Worm (Caenorhabditis elegans) whole organism, L3 larva: ENCODE results near the gene Y62E10A.3.
A peak's percentile ranks its signal among the peaks of the same experiment; 100 is the strongest.

Experiments used
- R02D3.7 ChIP-seq: fragments of 150-350 bp; optimal IDR thresholded peaks from 2 replicates; lab custom pipeline; 2014; ENCODE audit warnings: missing biosample characterization, missing genetic modification characterization
- ZK546.5 ChIP-seq: sonication (generic microtip); optimal IDR thresholded peaks from 2 replicates; lab custom pipeline; 2017; ENCODE audit warnings: missing biosample characterization, missing genetic modification characterization
- aly-2 ChIP-seq: fragments of 150-350 bp; optimal IDR thresholded peaks from 2 replicates; lab custom pipeline; 2014; ENCODE audit warnings: missing biosample characterization, missing genetic modification characterization
- ama-1 ChIP-seq: fragments of 150-350 bp; optimal IDR thresholded peaks from 2 replicates; lab custom pipeline; 2018
- ceh-16 ChIP-seq: sonication (generic microtip); optimal IDR thresholded peaks from 2 replicates; lab custom pipeline; 2017; ENCODE audit warnings: missing biosample characterization, missing genetic modification characterization
- ceh-28 ChIP-seq: fragments of 150-350 bp; optimal IDR thresholded peaks from 2 replicates; lab custom pipeline; 2014; ENCODE audit warnings: missing biosample characterization, missing genetic modification reagents, missing genetic modification characterization
- ceh-9 ChIP-seq: sonication (generic microtip); optimal IDR thresholded peaks from 2 replicates; lab custom pipeline; 2018; ENCODE audit warnings: missing biosample characterization, missing genetic modification characterization
- daf-12 ChIP-seq: fragments of 150-350 bp; optimal IDR thresholded peaks from 2 replicates; lab custom pipeline; 2014; ENCODE audit warnings: missing biosample characterization, missing genetic modification reagents, missing genetic modification characterization
- egl-27 ChIP-seq: sonication (generic microtip); optimal IDR thresholded peaks from 4 replicates; lab custom pipeline; 2017; ENCODE audit warnings: missing biosample characterization, missing genetic modification reagents, missing genetic modification characterization
- egl-5 ChIP-seq: fragments of 150-350 bp; optimal IDR thresholded peaks from 2 replicates; lab custom pipeline; 2017; ENCODE audit warnings: missing biosample characterization, missing genetic modification reagents, missing genetic modification characterization, inconsistent platforms
- elt-1 ChIP-seq: fragments of 150-350 bp; optimal IDR thresholded peaks from 2 replicates; lab custom pipeline; 2014; ENCODE audit warnings: missing biosample characterization, missing genetic modification characterization
- elt-2 ChIP-seq: sonication (generic microtip); optimal IDR thresholded peaks from 2 replicates; lab custom pipeline; 2016; ENCODE audit warnings: missing genetic modification reagents, mild to moderate bottlenecking, missing genetic modification characterization, missing compliant biosample characterization
- elt-3 ChIP-seq, 3 experiments: fragments of 150-350 bp in 1 of 3; sonication (generic microtip) in 2 of 3; optimal IDR thresholded peaks; 2 replicates in 2 of 3; 4 replicates in 1 of 3; lab custom pipeline; 2014 to 2017; ENCODE audit warnings: missing biosample characterization in 3 of 3, missing genetic modification characterization in 3 of 3
- eor-1 ChIP-seq, 2 experiments: fragments of 150-350 bp; optimal IDR thresholded peaks; 2 replicates each; lab custom pipeline; 2014 to 2018; ENCODE audit warnings: missing biosample characterization in 2 of 2, missing genetic modification characterization in 2 of 2
- fkh-10 ChIP-seq: sonication (generic microtip); optimal IDR thresholded peaks from 2 replicates; lab custom pipeline; 2017; ENCODE audit warnings: missing biosample characterization, missing genetic modification reagents, missing genetic modification characterization
- fos-1 ChIP-seq: fragments of 150-350 bp; optimal IDR thresholded peaks from 2 replicates; lab custom pipeline; 2014; ENCODE audit warnings: missing biosample characterization, missing genetic modification characterization
- hmg-11 ChIP-seq: sonication (generic microtip); optimal IDR thresholded peaks from 2 replicates; lab custom pipeline; 2016; ENCODE audit warnings: missing genetic modification characterization, missing compliant biosample characterization
- jun-1 ChIP-seq: fragments of 150-350 bp; optimal IDR thresholded peaks from 2 replicates; lab custom pipeline; 2014; ENCODE audit warnings: missing biosample characterization, missing genetic modification reagents, missing genetic modification characterization
- lin-15B ChIP-seq: fragments of 150-350 bp; optimal IDR thresholded peaks from 2 replicates; lab custom pipeline; 2014; ENCODE audit warnings: missing biosample characterization, missing genetic modification characterization
- lin-39 ChIP-seq: fragments of 150-350 bp; optimal IDR thresholded peaks from 2 replicates; lab custom pipeline; 2018; ENCODE audit warnings: missing biosample characterization, missing genetic modification reagents, missing genetic modification characterization
- lsy-12 ChIP-seq: sonication (generic microtip); optimal IDR thresholded peaks from 2 replicates; lab custom pipeline; 2016; ENCODE audit warnings: mild to moderate bottlenecking, missing genetic modification characterization, missing compliant biosample characterization
- mdl-1 ChIP-seq: fragments of 150-350 bp; optimal IDR thresholded peaks from 2 replicates; lab custom pipeline; 2014; ENCODE audit warnings: missing biosample characterization, missing genetic modification characterization
- mml-1 ChIP-seq: fragments of 150-350 bp; sonication (generic microtip); optimal IDR thresholded peaks from 3 replicates; lab custom pipeline; 2014; ENCODE audit warnings: missing biosample characterization, missing genetic modification characterization
- nfya-1 ChIP-seq: sonication (generic microtip); optimal IDR thresholded peaks from 2 replicates; lab custom pipeline; 2017; ENCODE audit warnings: missing genetic modification characterization, mild to moderate bottlenecking, missing compliant biosample characterization, antibody characterized with exemption, moderate library complexity; ENCODE audit not compliant: insufficient read depth
- nhr-11 ChIP-seq: fragments of 150-350 bp; optimal IDR thresholded peaks from 2 replicates; lab custom pipeline; 2014; ENCODE audit warnings: missing biosample characterization, missing genetic modification characterization
- nhr-12 ChIP-seq: fragments of 150-350 bp; optimal IDR thresholded peaks from 2 replicates; lab custom pipeline; 2014; ENCODE audit warnings: missing biosample characterization, missing genetic modification characterization
- nhr-23 ChIP-seq: fragments of 150-350 bp; optimal IDR thresholded peaks from 2 replicates; lab custom pipeline; 2014; ENCODE audit warnings: missing biosample characterization, missing genetic modification reagents, missing genetic modification characterization
- nhr-25 ChIP-seq: sonication (generic microtip); optimal IDR thresholded peaks from 2 replicates; lab custom pipeline; 2017; ENCODE audit warnings: missing biosample characterization, missing genetic modification characterization
- nhr-28 ChIP-seq: fragments of 150-350 bp; optimal IDR thresholded peaks from 2 replicates; lab custom pipeline; 2014; ENCODE audit warnings: missing biosample characterization, missing genetic modification characterization
- nhr-43 ChIP-seq: sonication (generic microtip); optimal IDR thresholded peaks from 2 replicates; lab custom pipeline; 2016; ENCODE audit warnings: mild to moderate bottlenecking, missing genetic modification characterization, missing compliant biosample characterization; ENCODE audit not compliant: poor library complexity, severe bottlenecking
- nhr-67 ChIP-seq: fragments of 150-350 bp; optimal IDR thresholded peaks from 2 replicates; lab custom pipeline; 2014; ENCODE audit warnings: missing biosample characterization, missing genetic modification characterization
- nhr-76 ChIP-seq: fragments of 150-350 bp; sonication (generic microtip); optimal IDR thresholded peaks from 5 replicates; lab custom pipeline; 2014; ENCODE audit warnings: missing biosample characterization, missing genetic modification characterization
- pha-4 ChIP-seq: fragments of 150-350 bp; optimal IDR thresholded peaks from 2 replicates; lab custom pipeline; 2014; ENCODE audit warnings: missing biosample characterization, missing genetic modification reagents, missing genetic modification characterization
- pqm-1 ChIP-seq: fragments of 150-350 bp; optimal IDR thresholded peaks from 2 replicates; lab custom pipeline; 2017; ENCODE audit warnings: missing biosample characterization, missing genetic modification characterization, inconsistent platforms
- sea-2 ChIP-seq: fragments of 150-350 bp; sonication (generic microtip); optimal IDR thresholded peaks from 4 replicates; lab custom pipeline; 2014; ENCODE audit warnings: missing biosample characterization, missing genetic modification reagents, missing genetic modification characterization
- skn-1 ChIP-seq: fragments of 150-350 bp; optimal IDR thresholded peaks from 2 replicates; lab custom pipeline; 2014; ENCODE audit warnings: missing biosample characterization, missing genetic modification characterization
- snpc-4 ChIP-seq: fragments of 150-350 bp; optimal IDR thresholded peaks from 2 replicates; lab custom pipeline; 2014; ENCODE audit warnings: missing biosample characterization, missing genetic modification characterization
- tbx-2 ChIP-seq: sonication (generic microtip); optimal IDR thresholded peaks from 2 replicates; lab custom pipeline; 2016; ENCODE audit warnings: mild to moderate bottlenecking, missing genetic modification characterization, missing compliant biosample characterization
- unc-39 ChIP-seq: sonication (generic microtip); optimal IDR thresholded peaks from 4 replicates; lab custom pipeline; 2017; ENCODE audit warnings: missing biosample characterization, missing genetic modification characterization
- unc-62 ChIP-seq: fragments of 150-350 bp; sonication (generic microtip); optimal IDR thresholded peaks from 4 replicates; lab custom pipeline; 2014; ENCODE audit warnings: missing biosample characterization, missing genetic modification reagents, missing genetic modification characterization
- ztf-4 ChIP-seq: fragments of 150-350 bp; optimal IDR thresholded peaks from 2 replicates; lab custom pipeline; 2014; ENCODE audit warnings: missing biosample characterization, missing genetic modification characterization

Gene Y62E10A.3

ce11 chrIV:13395255-13395654, 35.2 kb upstream of the Y62E10A.3 start:
- peak; percentile 65 for TF ChIP-seq pqm-1 (tag; lab: Kevin White, UChicago)
- peak; percentile 81 for TF ChIP-seq unc-62 (GFP tag; lab: Kevin White, UChicago)
- peak; percentile 65 for TF ChIP-seq ceh-28 (tag; lab: Kevin White, UChicago)
- no peak for TF ChIP-seq eor-1 (tag; optimal IDR thresholded peaks at IDR 0.05; lab: Kevin White, UChicago)
- TF ChIP-seq nhr-43 (tag; lab: Kevin White, UChicago) = peak; percentile 93
- peak; percentile 66 for TF ChIP-seq egl-27 (tag; lab: Kevin White, UChicago)
- TF ChIP-seq pha-4 = peak; percentile 81
- TF ChIP-seq R02D3.7 (tag; lab: Kevin White, UChicago) = peak; percentile 66
- peak; percentile 38 for TF ChIP-seq ztf-4 (tag; lab: Kevin White, UChicago)
- TF ChIP-seq unc-39 (tag; lab: Kevin White, UChicago) = peak; percentile 36
- TF ChIP-seq nhr-12 = no peak
- TF ChIP-seq jun-1 (tag; lab: Kevin White, UChicago) = peak; percentile 87
- TF ChIP-seq mdl-1 (tag; lab: Kevin White, UChicago) = peak; percentile 63
- TF ChIP-seq daf-12 (tag; lab: Kevin White, UChicago) = no peak
- TF ChIP-seq nfya-1 (tag; lab: Kevin White, UChicago) = peak; percentile 91
- no peak for TF ChIP-seq nhr-76 (tag; lab: Kevin White, UChicago)
- peak; percentile 59 for TF ChIP-seq lsy-12 (tag; lab: Kevin White, UChicago)
- TF ChIP-seq snpc-4 (tag; lab: Kevin White, UChicago) = peak; percentile 5
- TF ChIP-seq elt-2 = peak; percentile 91
- peak; percentile 95 for TF ChIP-seq lin-39 (tag; lab: Kevin White, UChicago)
- TF ChIP-seq nhr-11 (tag; lab: Kevin White, UChicago) = peak; percentile 59
- peak; percentile 95 for TF ChIP-seq hmg-11
- peak; percentile 100 for TF ChIP-seq mml-1 (tag; lab: Kevin White, UChicago)
- no peak for TF ChIP-seq ama-1 (lab: Kevin White, UChicago)
- TF ChIP-seq nhr-25 (tag; lab: Kevin White, UChicago) = peak; percentile 90
- peak; percentile 82 for TF ChIP-seq nhr-23 (tag; lab: Kevin White, UChicago)
- TF ChIP-seq fkh-10 (GFP tag; lab: Kevin White, UChicago) = peak; percentile 70
- TF ChIP-seq ceh-16 (tag; lab: Kevin White, UChicago) = no peak
- TF ChIP-seq elt-3 (tag; optimal IDR thresholded peaks at IDR 0.05; lab: Kevin White, UChicago) = peak in 1 of 3 experiments; percentile 54
- TF ChIP-seq egl-5 (tag; lab: Kevin White, UChicago) = peak; percentile 25
- peak; percentile 62 for TF ChIP-seq elt-1 (tag; lab: Kevin White, UChicago)
- TF ChIP-seq lin-15B (tag; lab: Kevin White, UChicago) = peak; percentile 45
- TF ChIP-seq tbx-2 (tag; lab: Kevin White, UChicago) = peak; percentile 73
- TF ChIP-seq nhr-67 = no peak
- no peak for TF ChIP-seq ceh-9 (tag; lab: Kevin White, UChicago)
- no peak for TF ChIP-seq sea-2 (GFP tag; lab: Kevin White, UChicago)
- TF ChIP-seq nhr-28 (tag; lab: Kevin White, UChicago) = no peak
- peak; percentile 18 for TF ChIP-seq fos-1 (tag; lab: Kevin White, UChicago)
- TF ChIP-seq skn-1 (tag; lab: Kevin White, UChicago) = peak; percentile 6

ce11 chrIV:13394686-13395085, 34.6 kb upstream of the Y62E10A.3 start:
- TF ChIP-seq lin-15B (tag; lab: Kevin White, UChicago) (no peak), skn-1 (tag; lab: Kevin White, UChicago) (no peak), lsy-12 (tag; lab: Kevin White, UChicago) (no peak), snpc-4 (tag; lab: Kevin White, UChicago) (no peak), pqm-1 (tag; lab: Kevin White, UChicago) (peak; percentile 29), nhr-23 (tag; lab: Kevin White, UChicago) (peak; percentile 7), ceh-28 (tag; lab: Kevin White, UChicago) (no peak), mdl-1 (tag; lab: Kevin White, UChicago) (no peak), ZK546.5 (no peak), nhr-43 (tag; lab: Kevin White, UChicago) (peak; percentile 64), nhr-76 (tag; lab: Kevin White, UChicago) (no peak), aly-2 (tag; lab: Kevin White, UChicago) (no peak), pha-4 (no peak), ceh-16 (tag; lab: Kevin White, UChicago) (no peak), ama-1 (lab: Kevin White, UChicago) (peak; percentile 1), nhr-25 (tag; lab: Kevin White, UChicago) (peak; percentile 44)
- TF ChIP-seq, all 47 proteins: peak for 5
